Worm (Caenorhabditis elegans): ENCODE results near the gene C05C12.1.

DNA sequence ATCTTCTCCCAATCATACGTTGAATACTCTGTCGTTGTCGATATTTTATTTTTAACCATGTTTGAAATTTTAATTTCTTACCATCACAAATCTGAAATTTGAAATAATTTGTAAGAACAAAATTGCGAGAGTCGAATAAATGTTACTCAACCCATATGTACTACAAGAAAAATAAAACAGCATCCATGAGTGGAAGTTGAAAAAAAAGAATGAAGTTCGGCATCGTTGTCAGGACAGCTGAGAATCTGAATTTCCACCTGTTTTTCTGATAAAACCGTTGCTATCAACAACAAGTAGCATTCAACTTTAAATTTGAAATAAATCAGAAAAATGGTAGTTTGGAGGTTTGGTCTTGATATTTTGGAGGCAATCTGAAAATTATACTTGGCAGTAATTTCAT is 29.9 kb upstream of the C05C12.1 start, which contains the start of gene C29F4.3:
- TF ChIP-seq him-1 (tag; optimal IDR thresholded peaks at IDR 0.05) (no peak), dao-5 (tag; optimal IDR thresholded peaks at IDR 0.05) (no peak)

Data from whole organism, L4/young adult.